Worm (Caenorhabditis elegans) whole organism, early embryonic: ENCODE measurements around the gene T12D8.9.

Experiments
- B0310.2 ChIP-seq: sonication (generic microtip); optimal IDR thresholded peaks from 2 replicates; lab custom pipeline; 2016; ENCODE audit warnings: mild to moderate bottlenecking, missing genetic modification characterization, missing compliant biosample characterization
- F13C5.2 ChIP-seq: sonication (generic microtip); optimal IDR thresholded peaks from 2 replicates; lab custom pipeline; 2017; ENCODE audit warnings: mild to moderate bottlenecking, missing genetic modification characterization, inconsistent platforms, missing compliant biosample characterization
- aly-1 ChIP-seq: sonication (generic microtip); optimal IDR thresholded peaks from 2 replicates; lab custom pipeline; 2016; ENCODE audit warnings: missing genetic modification characterization, missing compliant biosample characterization
- ama-1 ChIP-seq: fragments of 150-350 bp; optimal IDR thresholded peaks from 2 replicates; lab custom pipeline; 2014
- ceh-13 ChIP-seq: fragments of 200-800 bp; sonication (Bioruptor generic); optimal IDR thresholded peaks from 2 replicates; lab custom pipeline; 2018; ENCODE audit warnings: mild to moderate bottlenecking, missing genetic modification characterization, missing compliant biosample characterization
- ceh-36 ChIP-seq: sonication (generic microtip); optimal IDR thresholded peaks from 2 replicates; lab custom pipeline; 2016; ENCODE audit warnings: missing genetic modification characterization, inconsistent platforms, missing compliant biosample characterization
- ets-7 ChIP-seq: sonication (generic microtip); optimal IDR thresholded peaks from 2 replicates; lab custom pipeline; 2016; ENCODE audit warnings: missing genotype, missing genetic modification characterization, missing compliant biosample characterization
- flt-1 ChIP-seq: fragments of 200-800 bp; sonication (Bioruptor generic); IDR thresholded peaks from 2 replicates; pipeline ENCODE4 v1.3.6; 2022; ENCODE audit warnings: missing genetic modification characterization, missing compliant biosample characterization
- hmbx-1 ChIP-seq: sonication (generic microtip); optimal IDR thresholded peaks from 2 replicates; lab custom pipeline; 2016; ENCODE audit warnings: mild to moderate bottlenecking, missing genetic modification characterization, missing compliant biosample characterization
- hmg-4 ChIP-seq: fragments of 200-800 bp; sonication (Bioruptor generic); optimal IDR thresholded peaks from 2 replicates; lab custom pipeline; 2018; ENCODE audit warnings: mild to moderate bottlenecking, missing genetic modification characterization, missing compliant biosample characterization
- hnd-1 ChIP-seq: sonication (generic microtip); optimal IDR thresholded peaks from 2 replicates; lab custom pipeline; 2016; ENCODE audit warnings: missing genetic modification characterization, missing compliant biosample characterization
- pes-1 ChIP-seq: fragments of 200-800 bp; sonication (Bioruptor generic); IDR thresholded peaks from 2 replicates; pipeline ENCODE4 v1.3.6; 2022; ENCODE audit warnings: missing genetic modification reagents, missing genetic modification characterization, missing compliant biosample characterization
- scrt-1 ChIP-seq: fragments of 200-800 bp; sonication (Bioruptor generic); IDR thresholded peaks from 2 replicates; pipeline ENCODE4 v1.3.6; 2022; ENCODE audit warnings: missing genetic modification characterization, missing compliant biosample characterization
- sea-1 ChIP-seq: fragments of 200-800 bp; sonication (Bioruptor generic); conservative IDR thresholded peaks from 2 replicates; pipeline ENCODE4 v1.3.6; 2022; ENCODE audit warnings: missing genetic modification characterization, missing compliant biosample characterization
- tbx-11 ChIP-seq: fragments of 200-800 bp; sonication (Bioruptor generic); IDR thresholded peaks from 2 replicates; pipeline ENCODE4 v1.3.6; 2022; ENCODE audit warnings: missing genetic modification characterization, missing compliant biosample characterization
- tbx-37 ChIP-seq: fragments of 200-800 bp; sonication (Bioruptor generic); conservative IDR thresholded peaks from 2 replicates; pipeline ENCODE4 v1.3.6; 2022; ENCODE audit warnings: missing genetic modification reagents, missing genetic modification characterization, missing compliant biosample characterization
- tra-4 ChIP-seq: sonication (generic microtip); optimal IDR thresholded peaks from 2 replicates; lab custom pipeline; 2017; ENCODE audit warnings: missing genetic modification characterization, missing compliant biosample characterization

T12D8.9 gene

DNA sequence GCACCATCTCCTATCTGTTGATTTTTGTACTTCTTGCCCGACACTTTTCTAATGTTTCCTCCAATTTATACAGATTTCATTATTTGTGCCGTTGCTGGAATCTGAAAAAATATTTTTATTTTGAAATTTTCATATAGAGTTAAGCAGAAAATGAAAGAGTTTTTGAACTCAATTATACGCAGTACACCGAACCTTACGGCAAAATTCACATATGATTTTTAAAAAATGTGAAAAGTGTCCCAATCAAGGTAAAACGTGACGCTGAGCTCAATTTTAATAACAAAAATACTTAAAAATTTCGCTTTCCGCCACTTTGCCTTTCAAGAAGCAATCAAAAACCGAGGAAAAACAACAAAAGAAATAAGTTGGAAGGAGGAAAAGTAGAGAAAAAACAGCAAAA lies 13.8 kb downstream of the T12D8.9 start, which contains the start of gene arrd-17:
arrd-17 (minus strand) TSS at position 101 of the 400 bp plus-strand sequence.
- TF ChIP-seq ceh-36 (no peak), flt-1 (no peak)

DNA sequence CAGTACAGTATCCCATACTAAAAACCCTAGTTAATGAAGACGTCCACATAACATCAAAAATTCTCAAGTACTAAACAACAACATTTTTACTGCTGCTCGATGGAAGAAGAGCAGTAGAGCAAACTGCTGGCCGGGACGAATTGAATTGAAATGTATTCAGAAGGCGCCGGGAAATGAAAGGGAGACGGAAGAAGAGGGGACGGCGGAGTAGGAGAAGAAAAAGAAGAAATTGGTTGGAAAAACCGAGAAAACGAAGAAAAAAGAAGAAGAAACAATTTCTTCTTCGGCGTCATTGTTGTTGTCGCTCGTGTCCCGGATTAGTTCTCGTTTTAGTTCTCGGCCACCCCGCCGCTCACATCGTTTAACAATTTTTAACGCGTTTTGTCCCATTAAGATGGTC lies 16.9 kb downstream of the T12D8.9 start:
- TF ChIP-seq ceh-13 (GFP tag; lab: Kevin White, UChicago) (no peak), hnd-1 (tag; lab: Kevin White, UChicago) (no peak)

DNA sequence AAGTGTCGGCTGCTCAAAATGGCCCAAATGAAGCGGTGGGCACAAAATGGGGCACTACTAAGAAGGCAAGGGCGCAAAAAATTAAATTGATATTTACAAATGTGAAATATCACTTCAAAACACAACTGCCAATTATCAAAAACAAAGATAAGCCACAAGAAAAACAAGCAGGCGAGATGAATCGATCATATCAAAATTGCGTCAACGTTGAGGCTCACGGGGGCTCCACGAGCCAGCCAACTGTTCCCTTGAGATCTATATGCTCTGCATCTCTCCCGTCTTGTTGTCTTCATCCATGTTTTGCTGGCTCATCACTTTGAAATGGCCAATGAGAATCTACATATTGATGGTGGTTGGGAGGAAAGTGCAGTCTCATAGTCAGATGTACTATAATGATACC lies 18.3 kb downstream of the T12D8.9 start:
- no peak for TF ChIP-seq tbx-37 (GFP tag; lab: Robert Waterston, UW)
- no peak for TF ChIP-seq aly-1 (tag; lab: Kevin White, UChicago)
- TF ChIP-seq sea-1, result no peak

DNA sequence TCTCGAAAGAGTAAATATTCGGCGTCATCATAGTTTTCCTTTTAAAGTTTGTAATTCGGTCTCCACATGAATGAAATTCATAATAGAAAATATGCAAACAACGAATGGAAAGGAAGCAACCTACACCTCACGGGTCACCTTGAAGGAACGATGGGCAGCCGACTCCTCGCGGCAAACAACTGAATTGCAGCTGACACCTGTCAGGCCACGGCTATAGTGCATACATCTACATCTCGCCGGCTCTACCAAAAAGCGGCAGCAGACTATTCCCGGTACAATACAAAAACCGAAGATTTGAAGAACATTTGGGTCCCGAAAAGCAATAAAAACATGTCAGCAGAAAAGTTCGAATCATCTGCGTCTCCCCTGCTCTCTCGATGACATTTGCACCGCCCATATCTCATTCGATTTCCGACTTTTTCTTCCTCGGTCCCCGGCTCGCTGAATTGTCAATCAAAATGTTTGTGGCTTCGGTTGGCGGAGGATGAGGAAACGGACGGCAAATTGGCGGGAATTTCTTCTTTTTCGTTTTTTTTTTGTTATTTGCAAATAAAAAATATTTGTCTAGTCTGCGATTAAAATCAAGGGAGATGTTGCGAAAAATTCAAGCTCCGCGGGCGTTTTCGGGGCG lies 18.9 kb downstream of the T12D8.9 start:
- TF ChIP-seq F13C5.2 (no peak), tra-4 (tag; lab: Kevin White, UChicago) (no peak), flt-1 (no peak), ceh-13 (GFP tag; lab: Kevin White, UChicago) (no peak), pes-1 (GFP tag; lab: Robert Waterston, UW) (no peak), ets-7 (no peak), ama-1 (lab: Kevin White, UChicago) (no peak), ceh-36 (no peak), hmbx-1 (tag; lab: Kevin White, UChicago) (no peak), hnd-1 (tag; lab: Kevin White, UChicago) (no peak), B0310.2 (tag; lab: Kevin White, UChicago) (no peak), scrt-1 (GFP tag; lab: Robert Waterston, UW) (no peak), sea-1 (no peak)

DNA sequence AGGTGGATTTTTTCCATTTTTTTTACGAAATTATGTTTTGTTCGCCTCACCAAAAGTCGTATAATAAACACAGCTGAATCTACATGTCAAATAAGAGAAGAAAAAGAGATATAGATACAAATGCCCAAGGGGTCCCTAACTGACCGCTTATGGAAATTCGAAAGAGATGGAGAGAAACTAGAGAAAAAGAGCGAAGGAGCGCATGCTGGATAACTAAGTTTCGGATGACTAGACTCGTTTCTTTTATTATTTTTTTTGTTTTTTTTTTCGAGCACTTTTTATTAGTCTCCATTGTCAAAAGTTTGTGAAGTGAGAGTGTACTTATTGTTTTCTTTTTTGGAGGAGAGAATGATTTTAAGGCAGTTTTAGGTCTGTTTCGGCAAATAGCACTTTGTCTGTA lies 20.8 kb downstream of the T12D8.9 start:
- TF ChIP-seq tra-4 (tag; lab: Kevin White, UChicago) (no peak), aly-1 (tag; lab: Kevin White, UChicago) (no peak), flt-1 (no peak), tbx-11 (no peak), ceh-36 (no peak), F13C5.2 (no peak), hmbx-1 (tag; lab: Kevin White, UChicago) (no peak), hmg-4 (GFP tag; lab: Kevin White, UChicago) (no peak), tbx-37 (GFP tag; lab: Robert Waterston, UW) (no peak), hnd-1 (tag; lab: Kevin White, UChicago) (no peak), B0310.2 (tag; lab: Kevin White, UChicago) (no peak), ceh-13 (GFP tag; lab: Kevin White, UChicago) (no peak)

DNA sequence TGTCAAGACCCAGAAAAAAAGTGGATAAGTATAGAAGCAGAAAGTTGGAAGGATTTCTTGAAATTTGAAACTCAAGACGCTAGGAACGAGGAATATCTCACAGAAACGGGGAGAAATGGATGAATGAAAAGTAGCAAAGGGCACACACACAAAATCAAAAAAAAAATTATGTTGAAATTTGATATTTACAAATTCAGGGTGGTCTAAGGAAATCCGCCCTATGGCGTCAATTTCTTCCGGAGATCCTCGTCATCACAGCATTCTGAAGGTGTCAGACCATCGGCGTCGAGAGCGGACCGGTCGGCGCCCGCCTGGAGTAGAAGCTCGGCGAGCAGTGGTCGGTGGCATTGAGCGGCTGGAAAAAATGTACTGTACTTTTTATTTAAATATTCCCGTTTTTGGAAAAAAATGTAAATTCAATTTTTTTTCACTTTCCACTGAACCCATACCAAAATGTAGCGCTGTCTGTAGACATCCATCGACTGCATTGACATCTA lies 23.1 kb downstream of the T12D8.9 start:
- no peak for TF ChIP-seq hmg-4 (GFP tag; lab: Kevin White, UChicago)
- no peak for TF ChIP-seq flt-1
- TF ChIP-seq ama-1 (lab: Kevin White, UChicago), result no peak
- no peak for TF ChIP-seq scrt-1 (GFP tag; lab: Robert Waterston, UW)
- no peak for TF ChIP-seq ceh-13 (GFP tag; lab: Kevin White, UChicago)
- no peak for TF ChIP-seq sea-1

DNA sequence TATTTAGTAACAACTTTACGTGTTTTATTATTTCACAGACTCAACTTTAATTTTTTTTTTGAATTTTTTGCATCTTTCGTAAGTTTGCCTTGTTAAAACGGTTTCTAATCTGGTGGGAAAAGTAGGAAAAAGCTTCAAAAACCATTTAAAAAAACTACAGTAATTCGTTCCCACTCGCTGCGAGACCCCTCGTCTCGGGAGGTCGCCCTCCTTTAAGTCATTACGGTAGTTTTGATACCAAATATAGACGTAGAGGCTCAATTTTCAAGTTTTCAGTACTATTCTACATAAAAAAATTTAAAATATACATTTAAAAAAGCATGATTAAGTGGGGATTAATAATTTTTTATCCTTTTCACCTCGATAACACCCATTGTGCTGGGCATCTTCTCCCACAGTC lies 24.0 kb downstream of the T12D8.9 start:
- TF ChIP-seq ceh-13 (GFP tag; lab: Kevin White, UChicago), result no peak
- no peak for TF ChIP-seq tra-4 (tag; lab: Kevin White, UChicago)
- no peak for TF ChIP-seq F13C5.2
- no peak for TF ChIP-seq hmbx-1 (tag; lab: Kevin White, UChicago)
- TF ChIP-seq flt-1, result no peak
- no peak for TF ChIP-seq scrt-1 (GFP tag; lab: Robert Waterston, UW)
- no peak for TF ChIP-seq ets-7
- no peak for TF ChIP-seq aly-1 (tag; lab: Kevin White, UChicago)
- no peak for TF ChIP-seq tbx-11
- TF ChIP-seq ceh-36, result no peak
- no peak for TF ChIP-seq hnd-1 (tag; lab: Kevin White, UChicago)
- TF ChIP-seq pes-1 (GFP tag; lab: Robert Waterston, UW), result no peak
- TF ChIP-seq tbx-37 (GFP tag; lab: Robert Waterston, UW), result no peak
- no peak for TF ChIP-seq sea-1
- TF ChIP-seq hmg-4 (GFP tag; lab: Kevin White, UChicago), result no peak

DNA sequence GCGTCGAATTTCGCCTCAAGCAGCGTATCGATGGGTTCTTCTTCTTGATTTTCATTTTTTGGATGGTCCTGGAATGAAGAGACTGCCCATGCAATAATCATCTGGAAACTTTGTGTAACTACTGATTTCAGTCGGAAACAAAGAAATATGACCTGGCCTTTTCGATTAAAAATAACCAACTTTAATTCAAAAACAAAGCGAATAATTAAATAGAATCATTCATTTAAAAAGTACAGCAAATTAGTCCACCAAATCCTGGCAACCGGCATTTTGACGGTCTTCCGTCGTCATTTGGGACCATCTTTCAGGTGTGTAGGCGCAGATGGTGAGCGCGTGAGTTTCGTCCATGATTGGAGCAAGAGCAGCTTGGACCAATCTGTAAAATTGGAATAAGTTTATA lies 24.7 kb downstream of the T12D8.9 start, which contains the start of gene acbp-5:
acbp-5 (minus strand) TSS at position 101 of the 400 bp plus-strand sequence.
- TF ChIP-seq ets-7, result no peak
- TF ChIP-seq flt-1, result no peak
- TF ChIP-seq F13C5.2, result no peak
- no peak for TF ChIP-seq B0310.2 (tag; lab: Kevin White, UChicago)
- no peak for TF ChIP-seq hmbx-1 (tag; lab: Kevin White, UChicago)
- no peak for TF ChIP-seq sea-1
- TF ChIP-seq hmg-4 (GFP tag; lab: Kevin White, UChicago), result no peak
- TF ChIP-seq scrt-1 (GFP tag; lab: Robert Waterston, UW), result no peak
- no peak for TF ChIP-seq pes-1 (GFP tag; lab: Robert Waterston, UW)

DNA sequence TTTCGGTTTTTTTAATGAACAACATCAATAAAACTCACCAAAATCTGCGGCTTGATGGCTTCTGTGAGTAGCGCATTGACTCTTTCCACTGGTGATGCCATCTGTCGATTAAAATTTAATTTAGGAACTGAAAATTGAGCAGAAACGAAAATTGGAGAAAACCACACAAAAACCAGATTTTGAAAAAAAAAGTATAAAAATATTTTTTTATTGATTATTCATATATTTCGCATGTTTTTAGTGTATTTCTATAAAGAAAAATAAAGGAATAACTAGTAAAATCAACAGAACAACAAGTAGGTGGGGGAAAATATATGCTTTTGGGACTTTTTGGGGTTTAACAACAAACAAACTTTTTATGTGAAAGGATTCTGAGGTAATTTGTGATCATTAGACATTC lies 25.3 kb downstream of the T12D8.9 start, which contains the start of gene T12D8.10:
T12D8.10 (minus strand) TSS at position 101 of the 400 bp plus-strand sequence.
- TF ChIP-seq hmbx-1 (tag; lab: Kevin White, UChicago), result no peak
- TF ChIP-seq hnd-1 (tag; lab: Kevin White, UChicago), result no peak
- no peak for TF ChIP-seq ama-1 (lab: Kevin White, UChicago)
- TF ChIP-seq sea-1, result no peak
- no peak for TF ChIP-seq hmg-4 (GFP tag; lab: Kevin White, UChicago)
- TF ChIP-seq pes-1 (GFP tag; lab: Robert Waterston, UW), result no peak
- TF ChIP-seq scrt-1 (GFP tag; lab: Robert Waterston, UW), result no peak
- no peak for TF ChIP-seq ceh-13 (GFP tag; lab: Kevin White, UChicago)
- TF ChIP-seq F13C5.2, result no peak
- TF ChIP-seq ets-7, result no peak
- TF ChIP-seq B0310.2 (tag; lab: Kevin White, UChicago), result no peak
- no peak for TF ChIP-seq tbx-11
- no peak for TF ChIP-seq ceh-36
- no peak for TF ChIP-seq tra-4 (tag; lab: Kevin White, UChicago)
- no peak for TF ChIP-seq flt-1
- TF ChIP-seq tbx-37 (GFP tag; lab: Robert Waterston, UW), result no peak
- no peak for TF ChIP-seq aly-1 (tag; lab: Kevin White, UChicago)
